Worm (Caenorhabditis elegans): ENCODE measurements around the gene cogc-2.

Gene cogc-2

DNA sequence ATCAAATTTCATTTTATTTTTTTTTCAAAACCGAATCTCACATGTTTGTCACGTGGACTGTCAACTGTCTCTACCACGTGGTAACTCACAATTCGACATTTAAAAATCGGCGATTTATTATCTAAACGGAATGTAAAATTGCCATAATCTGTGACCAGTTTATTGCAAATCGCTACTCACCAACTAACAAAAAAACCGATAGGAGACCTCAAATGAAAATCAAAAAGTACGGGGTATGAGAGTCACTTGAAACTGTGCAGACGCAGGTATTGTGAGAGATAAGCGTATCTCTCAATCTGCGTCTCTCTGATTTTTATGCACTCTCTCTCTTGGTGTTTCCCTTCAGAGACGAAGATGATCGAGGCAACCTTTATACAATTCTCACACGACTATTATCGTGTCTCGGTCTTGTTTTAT is 8.4 kb upstream of the cogc-2 start (continued):
- TF ChIP-seq daf-16 (GFP tag; optimal IDR thresholded peaks at IDR 0.05), result peak in 1 of 2 experiments; percentile 48
- TF ChIP-seq daf-16 (tag; optimal IDR thresholded peaks at IDR 0.05), result peak; percentile 88
- 0 out of 2 replicates have a peak, but pooled peaks have one; percentile 45 for TF ChIP-seq saeg-2 (GFP tag; IDR thresholded peaks at IDR 0.05)
- peak; percentile 91 for TF ChIP-seq nhr-10 (tag; optimal IDR thresholded peaks at IDR 0.05)
- TF ChIP-seq nhr-102 (tag; optimal IDR thresholded peaks at IDR 0.05), result peak; percentile 72
- no peak for TF ChIP-seq ctbp-1 (GFP tag; IDR thresholded peaks at IDR 0.05)
- TF ChIP-seq nhr-41 (GFP tag; IDR thresholded peaks at IDR 0.05), result no peak
- no peak for TF ChIP-seq ZK337.2 (GFP tag; IDR thresholded peaks at IDR 0.05)
- TF ChIP-seq hif-1 (tag; optimal IDR thresholded peaks at IDR 0.05), result peak in 1 of 2 experiments; percentile 30
- TF ChIP-seq aly-2 (tag; optimal IDR thresholded peaks at IDR 0.05), result no peak
- TF ChIP-seq spr-3 (GFP tag; optimal IDR thresholded peaks at IDR 0.05), result no peak
- no peak for TF ChIP-seq set-16 (GFP tag; IDR thresholded peaks at IDR 0.05)
- TF ChIP-seq lin-39 (tag; optimal IDR thresholded peaks at IDR 0.05), result no peak
- TF ChIP-seq arid-1 (GFP tag; conservative IDR thresholded peaks at IDR 0.05), result 0 out of 2 replicates have a peak, but pooled peaks have one; percentile 4
- TF ChIP-seq lsy-2 (tag; optimal IDR thresholded peaks at IDR 0.05), result peak; percentile 26 to 72
- TF ChIP-seq duxl-1 (tag; optimal IDR thresholded peaks at IDR 0.05; ENCODE audit: poor library complexity), result no peak
- TF ChIP-seq tra-1 (GFP tag; IDR thresholded peaks at IDR 0.05), result peak; percentile 65; the same call in 1 of the 2 replicates
- TF ChIP-seq lin-13 (GFP tag; optimal IDR thresholded peaks at IDR 0.05), result peak; percentile 24
- TF ChIP-seq dpl-1 (GFP tag; optimal IDR thresholded peaks at IDR 0.05), result peak; percentile 28
- peak; percentile 61 for TF ChIP-seq T26A8.4 (GFP tag; IDR thresholded peaks at IDR 0.05)
- TF ChIP-seq dmd-8 (GFP tag; IDR thresholded peaks at IDR 0.05), result 0 out of 2 replicates have a peak, but pooled peaks have one; percentile 16
- 0 out of 2 replicates have a peak, but pooled peaks have one; percentile 66 for TF ChIP-seq ceh-20 (GFP tag; IDR thresholded peaks at IDR 0.05)
- TF ChIP-seq lin-29 (GFP tag; IDR thresholded peaks at IDR 0.05), result no peak
- TF ChIP-seq mdl-1 (tag; optimal IDR thresholded peaks at IDR 0.05), result peak in 1 of 2 experiments; percentile 85
- TF ChIP-seq nhr-6 (tag; optimal IDR thresholded peaks at IDR 0.05), result peak; percentile 90
- no peak for TF ChIP-seq madf-5 (GFP tag; IDR thresholded peaks at IDR 0.05)
- 0 out of 2 replicates have a peak, but pooled peaks have one; percentile 43 for TF ChIP-seq pha-4 (GFP tag; IDR thresholded peaks at IDR 0.05)
- no peak for TF ChIP-seq pha-4 (tag; optimal IDR thresholded peaks at IDR 0.05)
- TF ChIP-seq mep-1 (tag; optimal IDR thresholded peaks at IDR 0.05), result peak; percentile 55
- peak; percentile 90 for TF ChIP-seq nhr-28 (tag; optimal IDR thresholded peaks at IDR 0.05)
- no peak for TF ChIP-seq aha-1 (tag)
- peak; percentile 92 for TF ChIP-seq pqm-1 (tag; optimal IDR thresholded peaks at IDR 0.05)
- peak; percentile 79 for TF ChIP-seq mxl-3 (GFP tag; optimal IDR thresholded peaks at IDR 0.05)
- TF ChIP-seq cey-2 (tag; optimal IDR thresholded peaks at IDR 0.05; ENCODE audit: borderline replicate concordance, insufficient read depth), result peak; percentile 62
- TF ChIP-seq dmd-6 (GFP tag; IDR thresholded peaks at IDR 0.05), result peak; percentile 88
- no peak for TF ChIP-seq F44E2.7 (GFP tag; IDR thresholded peaks at IDR 0.05)
- TF ChIP-seq mxl-2 (GFP tag; conservative IDR thresholded peaks at IDR 0.05), result peak; percentile 95
- peak; percentile 45 for TF ChIP-seq mes-2 (tag; optimal IDR thresholded peaks at IDR 0.05; ENCODE audit: poor library complexity, severe bottlenecking)
- peak; percentile 28 for TF ChIP-seq ztf-7 (tag; optimal IDR thresholded peaks at IDR 0.05)
- no peak for TF ChIP-seq attf-4 (tag; optimal IDR thresholded peaks at IDR 0.05)
- TF ChIP-seq unc-39 (tag; optimal IDR thresholded peaks at IDR 0.05), result no peak
- TF ChIP-seq dve-1 (tag; optimal IDR thresholded peaks at IDR 0.05; ENCODE audit: insufficient read depth), result peak; percentile 93
- TF ChIP-seq hlh-30 (tag; optimal IDR thresholded peaks at IDR 0.05; ENCODE audit: insufficient read depth), result peak; percentile 92
- no peak for TF ChIP-seq snpc-1.2 (GFP tag; IDR thresholded peaks at IDR 0.05)
- no peak for TF ChIP-seq lir-3 (tag; optimal IDR thresholded peaks at IDR 0.05)
- TF ChIP-seq tag-97 (GFP tag; IDR thresholded peaks at IDR 0.05), result no peak
